Worm (Caenorhabditis elegans) whole organism, L4 larva: ENCODE data around the gene bar-1.
A peak's percentile ranks its signal among the peaks of the same experiment; 100 is the strongest.

Source experiments
- ZK546.5 ChIP-seq, 2 experiments: sonication (generic microtip); optimal IDR thresholded peaks; 2 replicates each; lab custom pipeline; 2017; ENCODE audit warnings: missing biosample characterization in 2 of 2, missing genetic modification characterization in 2 of 2
- hlh-30 ChIP-seq: sonication (generic microtip); optimal IDR thresholded peaks from 2 replicates; lab custom pipeline; 2017; ENCODE audit warnings: antibody characterized with exemption, mild to moderate bottlenecking, missing genetic modification characterization, missing compliant biosample characterization; ENCODE audit not compliant: insufficient read depth
- pha-4 ChIP-seq, 2 experiments: fragments of 150-350 bp in 1 of 2; fragments of 200-800 bp in 1 of 2; sonication (Bioruptor generic) in 1 of 2; IDR thresholded peaks in 1 of 2; optimal IDR thresholded peaks in 1 of 2; 2 replicates each; pipeline versions ENCODE4 v1.3.6 to Lab custom; 2014 to 2022; ENCODE audit warnings: missing genetic modification characterization in 2 of 2, missing genetic modification reagents in 2 of 2, missing biosample characterization in 1 of 2, missing compliant biosample characterization in 1 of 2
- unc-62 ChIP-seq, 3 experiments: fragments of 150-350 bp in 1 of 3; sonication (generic microtip); optimal IDR thresholded peaks in 2 of 3; peaks in 1 of 3; 1 replicate in 1 of 3; 2 replicates in 2 of 3; lab custom pipeline; 2014 to 2017; ENCODE audit warnings: missing biosample characterization in 3 of 3, missing genetic modification characterization in 3 of 3, missing genetic modification reagents in 3 of 3, missing genotype in 1 of 3
- zag-1 ChIP-seq: fragments of 150-350 bp; optimal IDR thresholded peaks from 2 replicates; lab custom pipeline; 2014; ENCODE audit warnings: missing biosample characterization, missing genetic modification characterization

DNA sequence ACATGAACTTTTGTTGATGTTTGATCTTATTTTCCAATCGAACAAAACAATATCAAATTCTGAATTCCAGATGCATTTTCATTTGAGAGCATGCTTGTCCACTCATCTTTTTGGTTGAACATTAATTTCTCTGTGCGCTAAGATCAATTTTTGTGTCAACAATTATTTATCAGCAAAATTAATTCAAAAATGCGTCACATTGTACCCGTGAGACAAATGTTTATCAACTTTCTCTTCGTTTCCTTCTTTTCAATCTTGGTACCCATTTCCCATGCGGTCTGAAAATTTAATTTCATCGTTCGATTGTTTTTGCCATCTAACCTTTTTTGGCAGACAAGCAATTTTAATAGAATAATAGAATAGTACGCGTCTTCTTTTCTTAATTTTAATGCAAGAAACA is 46.4 kb downstream of the bar-1 start:
- TF ChIP-seq unc-62 (GFP tag; optimal IDR thresholded peaks at IDR 0.05 in 1 of 2; lab: Kevin White, UChicago) (peak in 1 of 2 experiments; percentile 48), unc-62 (tag; optimal IDR thresholded peaks at IDR 0.05; lab: Kevin White, UChicago) (no peak), zag-1 (tag; lab: Kevin White, UChicago) (no peak), pha-4 (GFP tag; IDR thresholded peaks at IDR 0.05; lab: Robert Waterston, UW) (no peak), pha-4 (tag; optimal IDR thresholded peaks at IDR 0.05; lab: Kevin White, UChicago) (no peak), ZK546.5 (tag; optimal IDR thresholded peaks at IDR 0.05; lab: Kevin White, UChicago) (no peak), hlh-30 (tag; lab: Kevin White, UChicago) (no peak)
